Fruit fly (Drosophila melanogaster) whole organism, pupa: ENCODE measurements around the gene CG12219.

ENCODE experiments used
- CG10348 ChIP-seq: fragments of 200-800 bp; sonication (Bioruptor generic); IDR thresholded peaks from 2 replicates; pipeline ENCODE4 v1.3.6; 2022; ENCODE audit warnings: missing biosample characterization, missing genetic modification characterization
- CG12605 ChIP-seq: fragments of 200-800 bp; sonication (Bioruptor generic); IDR thresholded peaks from 2 replicates; pipeline ENCODE4 v1.3.6; 2022; ENCODE audit warnings: missing biosample characterization, missing genetic modification characterization
- CG13204 ChIP-seq: fragments of 200-800 bp; sonication (Bioruptor generic); optimal IDR thresholded peaks from 2 replicates; lab custom pipeline; 2018; ENCODE audit warnings: missing biosample characterization, mild to moderate bottlenecking, missing genetic modification characterization, moderate library complexity
- CG14655 ChIP-seq: fragments of 200-800 bp; sonication (Bioruptor generic); optimal IDR thresholded peaks from 3 replicates; lab custom pipeline; 2017; ENCODE audit warnings: mild to moderate bottlenecking, missing biosample characterization, missing genetic modification reagents, missing genetic modification characterization
- CG15710 ChIP-seq: fragments of 200-800 bp; sonication (Bioruptor generic); optimal IDR thresholded peaks from 2 replicates; lab custom pipeline; 2018; ENCODE audit warnings: missing biosample characterization, mild to moderate bottlenecking, missing genetic modification characterization, moderate library complexity
- CG17806 ChIP-seq: fragments of 200-800 bp; sonication (Bioruptor generic); optimal IDR thresholded peaks from 2 replicates; lab custom pipeline; 2018; ENCODE audit warnings: missing biosample characterization, mild to moderate bottlenecking, missing genetic modification characterization, moderate library complexity
- CG32121 ChIP-seq: fragments of 200-800 bp; sonication (Bioruptor generic); IDR thresholded peaks from 2 replicates; pipeline ENCODE4 v1.3.6; 2022; ENCODE audit warnings: missing biosample characterization, missing genetic modification characterization
- CG34367 ChIP-seq: fragments of 200-800 bp; sonication (Bioruptor generic); optimal IDR thresholded peaks from 2 replicates; lab custom pipeline; 2018; ENCODE audit warnings: missing biosample characterization, mild to moderate bottlenecking, missing genetic modification characterization
- CG4496 ChIP-seq: fragments of 200-800 bp; sonication (Bioruptor generic); IDR thresholded peaks from 3 replicates; pipeline ENCODE4 v1.3.6; 2022; ENCODE audit warnings: missing biosample characterization, missing genetic modification characterization
- CG8159 ChIP-seq: fragments of 200-800 bp; sonication (Bioruptor generic); optimal IDR thresholded peaks from 3 replicates; lab custom pipeline; 2018; ENCODE audit warnings: missing biosample characterization, mild to moderate bottlenecking, missing genetic modification characterization, moderate library complexity
- CG8301 ChIP-seq: fragments of 200-800 bp; sonication (Bioruptor generic); optimal IDR thresholded peaks from 2 replicates; lab custom pipeline; 2018; ENCODE audit warnings: missing biosample characterization, mild to moderate bottlenecking, missing genetic modification characterization
- CG9948 ChIP-seq: fragments of 200-800 bp; sonication (Bioruptor generic); optimal IDR thresholded peaks from 2 replicates; lab custom pipeline; 2018; ENCODE audit warnings: missing biosample characterization, mild to moderate bottlenecking, missing genetic modification characterization, moderate library complexity
- D1 ChIP-seq: fragments of 200-800 bp; sonication (Bioruptor generic); optimal IDR thresholded peaks from 2 replicates; lab custom pipeline; 2018; ENCODE audit warnings: missing biosample characterization, mild to moderate bottlenecking, missing genetic modification characterization, moderate library complexity
- EcR ChIP-seq: fragments of 200-800 bp; sonication (Bioruptor generic); optimal IDR thresholded peaks from 3 replicates; lab custom pipeline; 2019; ENCODE audit warnings: missing biosample characterization, missing genetic modification characterization, mild to moderate bottlenecking, moderate library complexity, missing genetic modification reagents
- Ets98B ChIP-seq: fragments of 200-800 bp; sonication (Bioruptor generic); IDR thresholded peaks from 2 replicates; pipeline ENCODE4 v1.3.6; 2022; ENCODE audit warnings: missing biosample characterization, missing genetic modification characterization
- Pif1A ChIP-seq: fragments of 200-800 bp; sonication (Bioruptor generic); optimal IDR thresholded peaks from 3 replicates; lab custom pipeline; 2016; ENCODE audit warnings: missing biosample characterization, missing genetic modification characterization
- Pif1B ChIP-seq: fragments of 200-800 bp; sonication (Bioruptor generic); optimal IDR thresholded peaks from 3 replicates; lab custom pipeline; 2016; ENCODE audit warnings: missing biosample characterization, missing genetic modification characterization
- Snoo ChIP-seq: fragments of 200-800 bp; sonication (Bioruptor generic); optimal IDR thresholded peaks from 3 replicates; lab custom pipeline; 2017; ENCODE audit warnings: missing biosample characterization, mild to moderate bottlenecking, missing genetic modification characterization, inconsistent platforms
- fd96Ca ChIP-seq: fragments of 200-800 bp; sonication (Bioruptor generic); IDR thresholded peaks from 3 replicates; pipeline ENCODE4 v1.3.6; 2022; ENCODE audit warnings: missing biosample characterization, missing genetic modification characterization
- gl ChIP-seq: fragments of 200-800 bp; sonication (Bioruptor generic); optimal IDR thresholded peaks from 2 replicates; lab custom pipeline; 2018; ENCODE audit warnings: missing biosample characterization, mild to moderate bottlenecking, missing genetic modification characterization
- rn ChIP-seq: fragments of 200-800 bp; sonication (Bioruptor generic); IDR thresholded peaks from 2 replicates; pipeline ENCODE4 v1.3.6; 2022; ENCODE audit warnings: missing biosample characterization, missing genetic modification characterization

The CG12219 gene

dm6 chrX:6283470-6283869, 17.6 kb downstream of the CG12219 start, which contains the start of gene CG11700:
Gene CG11700, minus strand, starts transcription at chrX:6283575.
- TF ChIP-seq fd96Ca (GFP tag; lab: Robert Waterston, UW) (no peak), rn (GFP tag; lab: Robert Waterston, UW) (no peak), CG4496 (0 out of 3 replicates have a peak, but pooled peaks have one; percentile 31), D1 (tag; lab: Kevin White, UChicago) (no peak), CG13204 (GFP tag; lab: Kevin White, UChicago) (no peak), Ets98B (peak; percentile 33; the same call in 1 of the 2 replicates), Pif1A (no peak), CG15710 (tag; lab: Kevin White, UChicago) (no peak), CG8301 (tag; lab: Kevin White, UChicago) (no peak), CG10348 (GFP tag; lab: Robert Waterston, UW) (no peak), CG8159 (no peak), EcR (GFP tag; lab: Kevin White, UChicago) (peak; percentile 64), Pif1B (no peak), CG34367 (no peak), CG12605 (GFP tag; lab: Robert Waterston, UW) (0 out of 2 replicates have a peak, but pooled peaks have one; percentile 19), CG17806 (tag; lab: Kevin White, UChicago) (no peak), gl (tag; lab: Kevin White, UChicago) (no peak), CG9948 (tag; lab: Kevin White, UChicago) (no peak), Snoo (tag; lab: Kevin White, UChicago) (no peak), CG32121 (no peak), CG14655 (GFP tag; lab: Kevin White, UChicago) (no peak)
- TF ChIP-seq, all 21 proteins: peak for 4

dm6 chrX:6279629-6280073, 21.4 kb downstream of the CG12219 start, which contains the start of gene Ubi-p5E:
Gene Ubi-p5E, minus strand, starts transcription at chrX:6279647.
- TF ChIP-seq EcR (GFP tag; lab: Kevin White, UChicago), result peak; percentile 90
- TF ChIP-seq CG8301 (tag; lab: Kevin White, UChicago), result no peak
- 0 out of 3 replicates have a peak, but pooled peaks have one; percentile 38 for TF ChIP-seq CG4496
- TF ChIP-seq CG9948 (tag; lab: Kevin White, UChicago), result no peak
- TF ChIP-seq CG12605 (GFP tag; lab: Robert Waterston, UW), result 0 out of 2 replicates have a peak, but pooled peaks have one; percentile 14
- TF ChIP-seq gl (tag; lab: Kevin White, UChicago), result no peak
- TF ChIP-seq Pif1A, result no peak
- TF ChIP-seq, all 21 proteins: peak for 3

dm6 chrX:6278879-6279628, 22.0 kb downstream of the CG12219 start:
- TF ChIP-seq CG8159 (peak; percentile 26), CG4496 (0 out of 3 replicates have a peak, but pooled peaks have one; percentile 15), CG8301 (tag; lab: Kevin White, UChicago) (no peak), Ets98B (no peak), CG13204 (GFP tag; lab: Kevin White, UChicago) (no peak)

dm6 chrX:6276590-6276989, 24.5 kb downstream of the CG12219 start, which contains the start of gene CG3566:
Gene CG3566, minus strand, starts transcription at chrX:6276724.
- TF ChIP-seq CG32121 (no peak), CG12605 (GFP tag; lab: Robert Waterston, UW) (no peak), CG4496 (no peak), EcR (GFP tag; lab: Kevin White, UChicago) (no peak), rn (GFP tag; lab: Robert Waterston, UW) (no peak), CG17806 (tag; lab: Kevin White, UChicago) (no peak), gl (tag; lab: Kevin White, UChicago) (no peak), CG13204 (GFP tag; lab: Kevin White, UChicago) (no peak), CG15710 (tag; lab: Kevin White, UChicago) (no peak), Ets98B (no peak; the same call in 1 of the 2 replicates), CG34367 (no peak), CG8301 (tag; lab: Kevin White, UChicago) (no peak), Pif1A (no peak), Snoo (tag; lab: Kevin White, UChicago) (no peak), CG14655 (GFP tag; lab: Kevin White, UChicago) (no peak), CG10348 (GFP tag; lab: Robert Waterston, UW) (no peak), CG9948 (tag; lab: Kevin White, UChicago) (no peak), fd96Ca (GFP tag; lab: Robert Waterston, UW) (no peak), CG8159 (no peak)

DNA sequence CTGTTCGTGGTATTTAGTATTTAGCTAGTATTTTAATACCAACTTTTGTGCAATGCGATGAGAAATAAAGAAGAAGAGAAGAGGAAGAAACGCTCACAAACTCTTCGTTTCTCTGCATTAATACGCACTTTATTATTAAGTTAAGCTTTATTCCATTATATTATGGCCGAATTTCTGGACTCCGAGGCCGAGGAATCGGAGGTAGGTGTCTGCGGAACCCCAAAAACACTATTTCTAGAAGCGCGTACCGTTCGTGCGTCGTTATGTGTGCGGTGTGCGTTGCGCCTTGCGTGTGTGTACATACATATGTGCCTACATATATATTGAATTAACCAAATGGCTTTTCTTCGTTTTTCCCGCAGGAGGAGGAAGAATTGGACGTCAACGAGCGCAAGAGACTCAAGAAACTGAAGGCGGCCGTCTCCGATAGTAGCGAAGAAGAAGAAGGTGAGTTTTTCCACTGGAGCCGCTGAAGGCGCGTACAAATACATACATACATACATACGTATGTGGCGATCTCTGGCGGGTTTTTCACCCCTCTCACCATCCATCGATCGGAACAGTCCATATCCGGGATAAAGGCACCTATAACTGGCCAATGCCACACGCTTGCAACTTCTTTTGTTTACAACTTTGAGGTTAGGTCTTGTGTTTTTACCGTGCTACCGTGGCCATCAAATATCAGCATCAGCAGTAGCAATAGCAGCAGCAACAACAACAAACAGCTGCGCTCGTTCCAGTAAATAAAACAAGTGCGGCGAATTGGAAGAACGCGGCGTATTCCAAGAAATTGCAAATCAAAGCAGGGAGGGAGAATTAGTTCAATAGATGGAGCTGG, 33.1 kb downstream of the CG12219 start, which contains the start of gene Spt6:
Spt6 (plus strand) TSS at position 53 of the 838 bp plus-strand sequence.
- no peak for TF ChIP-seq CG13204 (GFP tag; lab: Kevin White, UChicago)
- TF ChIP-seq EcR (GFP tag; lab: Kevin White, UChicago), result peak; percentile 9
